Worm (Caenorhabditis elegans): ENCODE measurements around the gene T04G9.6.

The T04G9.6 gene

ce11 chrX:735572-735971, 49.2 kb downstream of the T04G9.6 start, which contains the start of gene npr-19:
TSS of gene npr-19 (minus strand) at chrX:735672.
- no peak for TF ChIP-seq flt-1 (GFP tag; IDR thresholded peaks at IDR 0.05)
- no peak for TF ChIP-seq T22C8.4 (GFP tag; IDR thresholded peaks at IDR 0.05)

Data from whole organism, midembryonic.